Worm (Caenorhabditis elegans) whole organism, late embryonic: Measurements from ENCODE around the gene Y53F4B.62.
"Not testable (repeated sequence)": the region's sequence is repeated elsewhere in the genome, so short reads cannot be mapped to it uniquely, and the experiment has no call there.

Source experiments
- ceh-48 ChIP-seq: sonication (generic microtip); optimal IDR thresholded peaks from 2 replicates; lab custom pipeline; 2016; ENCODE audit warnings: missing genetic modification characterization, inconsistent platforms, missing compliant biosample characterization
- nfya-1 ChIP-seq: sonication (generic microtip); optimal IDR thresholded peaks from 2 replicates; lab custom pipeline; 2017; ENCODE audit warnings: missing genetic modification characterization, mild to moderate bottlenecking, missing compliant biosample characterization, antibody characterized with exemption, moderate library complexity
- pag-3 ChIP-seq: sonication (generic microtip); optimal IDR thresholded peaks from 2 replicates; lab custom pipeline; 2016; ENCODE audit warnings: missing compliant biosample characterization, missing genetic modification characterization, borderline replicate concordance
- pha-4 ChIP-seq: fragments of 150-350 bp; optimal IDR thresholded peaks from 2 replicates; lab custom pipeline; 2018; ENCODE audit warnings: missing biosample characterization, missing genetic modification reagents, missing genetic modification characterization

ce11 chrII:15140881-15141280, 10.5 kb upstream of the Y53F4B.62 start, which contains the start of gene Y53F4B.26:
- TF ChIP-seq pha-4, nfya-1, ceh-48, pag-3 (tag; lab: Kevin White, UChicago): not testable (repeated sequence)
